Fruit fly (Drosophila melanogaster) whole organism, pupa: ENCODE results near the gene Bdbt.
A peak's percentile ranks its signal among the peaks of the same experiment; 100 is the strongest.

Experiments
- CG10348 ChIP-seq: fragments of 200-800 bp; sonication (Bioruptor generic); IDR thresholded peaks from 2 replicates; pipeline ENCODE4 v1.3.6; 2022; ENCODE audit warnings: missing biosample characterization, missing genetic modification characterization
- CG12605 ChIP-seq: fragments of 200-800 bp; sonication (Bioruptor generic); IDR thresholded peaks from 2 replicates; pipeline ENCODE4 v1.3.6; 2022; ENCODE audit warnings: missing biosample characterization, missing genetic modification characterization
- CG13204 ChIP-seq: fragments of 200-800 bp; sonication (Bioruptor generic); optimal IDR thresholded peaks from 2 replicates; lab custom pipeline; 2018; ENCODE audit warnings: missing biosample characterization, mild to moderate bottlenecking, missing genetic modification characterization, moderate library complexity
- CG14655 ChIP-seq: fragments of 200-800 bp; sonication (Bioruptor generic); optimal IDR thresholded peaks from 3 replicates; lab custom pipeline; 2017; ENCODE audit warnings: mild to moderate bottlenecking, missing biosample characterization, missing genetic modification reagents, missing genetic modification characterization
- CG15710 ChIP-seq: fragments of 200-800 bp; sonication (Bioruptor generic); optimal IDR thresholded peaks from 2 replicates; lab custom pipeline; 2018; ENCODE audit warnings: missing biosample characterization, mild to moderate bottlenecking, missing genetic modification characterization, moderate library complexity
- CG17806 ChIP-seq: fragments of 200-800 bp; sonication (Bioruptor generic); optimal IDR thresholded peaks from 2 replicates; lab custom pipeline; 2018; ENCODE audit warnings: missing biosample characterization, mild to moderate bottlenecking, missing genetic modification characterization, moderate library complexity
- CG32121 ChIP-seq: fragments of 200-800 bp; sonication (Bioruptor generic); IDR thresholded peaks from 2 replicates; pipeline ENCODE4 v1.3.6; 2022; ENCODE audit warnings: missing biosample characterization, missing genetic modification characterization
- CG34367 ChIP-seq: fragments of 200-800 bp; sonication (Bioruptor generic); optimal IDR thresholded peaks from 2 replicates; lab custom pipeline; 2018; ENCODE audit warnings: missing biosample characterization, mild to moderate bottlenecking, missing genetic modification characterization
- CG4496 ChIP-seq: fragments of 200-800 bp; sonication (Bioruptor generic); IDR thresholded peaks from 3 replicates; pipeline ENCODE4 v1.3.6; 2022; ENCODE audit warnings: missing biosample characterization, missing genetic modification characterization
- CG8159 ChIP-seq: fragments of 200-800 bp; sonication (Bioruptor generic); optimal IDR thresholded peaks from 3 replicates; lab custom pipeline; 2018; ENCODE audit warnings: missing biosample characterization, mild to moderate bottlenecking, missing genetic modification characterization, moderate library complexity
- CG8301 ChIP-seq: fragments of 200-800 bp; sonication (Bioruptor generic); optimal IDR thresholded peaks from 2 replicates; lab custom pipeline; 2018; ENCODE audit warnings: missing biosample characterization, mild to moderate bottlenecking, missing genetic modification characterization
- CG9948 ChIP-seq: fragments of 200-800 bp; sonication (Bioruptor generic); optimal IDR thresholded peaks from 2 replicates; lab custom pipeline; 2018; ENCODE audit warnings: missing biosample characterization, mild to moderate bottlenecking, missing genetic modification characterization, moderate library complexity
- D1 ChIP-seq: fragments of 200-800 bp; sonication (Bioruptor generic); optimal IDR thresholded peaks from 2 replicates; lab custom pipeline; 2018; ENCODE audit warnings: missing biosample characterization, mild to moderate bottlenecking, missing genetic modification characterization, moderate library complexity
- EcR ChIP-seq: fragments of 200-800 bp; sonication (Bioruptor generic); optimal IDR thresholded peaks from 3 replicates; lab custom pipeline; 2019; ENCODE audit warnings: missing biosample characterization, missing genetic modification characterization, mild to moderate bottlenecking, moderate library complexity, missing genetic modification reagents
- Ets98B ChIP-seq: fragments of 200-800 bp; sonication (Bioruptor generic); IDR thresholded peaks from 2 replicates; pipeline ENCODE4 v1.3.6; 2022; ENCODE audit warnings: missing biosample characterization, missing genetic modification characterization
- Pif1A ChIP-seq: fragments of 200-800 bp; sonication (Bioruptor generic); optimal IDR thresholded peaks from 3 replicates; lab custom pipeline; 2016; ENCODE audit warnings: missing biosample characterization, missing genetic modification characterization
- Pif1B ChIP-seq: fragments of 200-800 bp; sonication (Bioruptor generic); optimal IDR thresholded peaks from 3 replicates; lab custom pipeline; 2016; ENCODE audit warnings: missing biosample characterization, missing genetic modification characterization
- Snoo ChIP-seq: fragments of 200-800 bp; sonication (Bioruptor generic); optimal IDR thresholded peaks from 3 replicates; lab custom pipeline; 2017; ENCODE audit warnings: missing biosample characterization, mild to moderate bottlenecking, missing genetic modification characterization, inconsistent platforms
- fd96Ca ChIP-seq: fragments of 200-800 bp; sonication (Bioruptor generic); IDR thresholded peaks from 3 replicates; pipeline ENCODE4 v1.3.6; 2022; ENCODE audit warnings: missing biosample characterization, missing genetic modification characterization
- gl ChIP-seq: fragments of 200-800 bp; sonication (Bioruptor generic); optimal IDR thresholded peaks from 2 replicates; lab custom pipeline; 2018; ENCODE audit warnings: missing biosample characterization, mild to moderate bottlenecking, missing genetic modification characterization
- rn ChIP-seq: fragments of 200-800 bp; sonication (Bioruptor generic); IDR thresholded peaks from 2 replicates; pipeline ENCODE4 v1.3.6; 2022; ENCODE audit warnings: missing biosample characterization, missing genetic modification characterization

Bdbt gene

dm6 chr3R:21101453-21102214 lies 17.0 kb downstream of the Bdbt start, which contains the start of the genes CG7044 and Tbc1d22:
CG7044 (minus strand) TSS chr3R:21101718.
Tbc1d22 (plus strand) TSS chr3R:21102199.
- TF ChIP-seq gl (tag; lab: Kevin White, UChicago) (no peak), D1 (tag; lab: Kevin White, UChicago) (no peak), CG14655 (GFP tag; lab: Kevin White, UChicago) (no peak), CG8159 (tag; lab: Kevin White, UChicago) (no peak), CG32121 (GFP tag; lab: Robert Waterston, UW) (no peak), CG12605 (no peak), fd96Ca (GFP tag; lab: Robert Waterston, UW) (no peak), rn (GFP tag; lab: Robert Waterston, UW) (no peak), Pif1A (GFP tag; lab: Kevin White, UChicago) (no peak), CG8301 (no peak), CG10348 (GFP tag; lab: Robert Waterston, UW) (no peak), EcR (GFP tag; lab: Kevin White, UChicago) (no peak), Ets98B (GFP tag; lab: Robert Waterston, UW) (no peak), CG13204 (GFP tag; lab: Kevin White, UChicago) (no peak), CG34367 (tag; lab: Kevin White, UChicago) (peak; percentile 31), CG4496 (0 out of 3 replicates have a peak, but pooled peaks have one; percentile 12), CG15710 (peak; percentile 43), Pif1B (no peak), Snoo (tag; lab: Kevin White, UChicago) (peak; percentile 21), CG9948 (tag; lab: Kevin White, UChicago) (peak; percentile 26), CG17806 (tag; lab: Kevin White, UChicago) (no peak)
- TF ChIP-seq, all 21 proteins: peak for 5

- TF ChIP-seq CG15710 (peak; percentile 76), CG8301 (no peak), CG34367 (tag; lab: Kevin White, UChicago) (peak; percentile 64), D1 (tag; lab: Kevin White, UChicago) (no peak), CG8159 (tag; lab: Kevin White, UChicago) (peak; percentile 75), CG32121 (GFP tag; lab: Robert Waterston, UW) (peak; percentile 88), fd96Ca (GFP tag; lab: Robert Waterston, UW) (peak; percentile 95), rn (GFP tag; lab: Robert Waterston, UW) (peak; percentile 80), Snoo (tag; lab: Kevin White, UChicago) (peak; percentile 70), CG10348 (GFP tag; lab: Robert Waterston, UW) (peak; percentile 87), Ets98B (GFP tag; lab: Robert Waterston, UW) (peak; percentile 90), Pif1B (no peak), CG4496 (peak; percentile 83; the same call in 2 of the 3 replicates), Pif1A (GFP tag; lab: Kevin White, UChicago) (no peak), CG9948 (tag; lab: Kevin White, UChicago) (peak; percentile 63), EcR (GFP tag; lab: Kevin White, UChicago) (peak; percentile 10), CG13204 (GFP tag; lab: Kevin White, UChicago) (no peak), CG17806 (tag; lab: Kevin White, UChicago) (peak; percentile 69), gl (tag; lab: Kevin White, UChicago) (peak; percentile 47), CG12605 (peak; percentile 60)
These were observed 21.0 kb downstream of the Bdbt start, which contains the start of gene RhoGAP93B for dm6 chr3R:21097631-21098117. RhoGAP93B (minus strand) TSS chr3R:21097827.

- no peak for TF ChIP-seq CG9948 (tag; lab: Kevin White, UChicago)
- no peak for TF ChIP-seq CG32121 (GFP tag; lab: Robert Waterston, UW)
- no peak for TF ChIP-seq rn (GFP tag; lab: Robert Waterston, UW)
- no peak for TF ChIP-seq CG8159 (tag; lab: Kevin White, UChicago)
- no peak for TF ChIP-seq CG15710
- TF ChIP-seq CG4496 = no peak
- no peak for TF ChIP-seq Snoo (tag; lab: Kevin White, UChicago)
- TF ChIP-seq CG17806 (tag; lab: Kevin White, UChicago) = no peak
- TF ChIP-seq CG8301 = no peak
- no peak for TF ChIP-seq CG34367 (tag; lab: Kevin White, UChicago)
- no peak for TF ChIP-seq gl (tag; lab: Kevin White, UChicago)
- no peak for TF ChIP-seq CG14655 (GFP tag; lab: Kevin White, UChicago)
- no peak for TF ChIP-seq fd96Ca (GFP tag; lab: Robert Waterston, UW)
- no peak for TF ChIP-seq EcR (GFP tag; lab: Kevin White, UChicago)
- TF ChIP-seq CG10348 (GFP tag; lab: Robert Waterston, UW) = no peak
- TF ChIP-seq D1 (tag; lab: Kevin White, UChicago) = no peak
- TF ChIP-seq Ets98B (GFP tag; lab: Robert Waterston, UW) = no peak
- TF ChIP-seq Pif1B = no peak
- TF ChIP-seq CG12605 = no peak
- TF ChIP-seq Pif1A (GFP tag; lab: Kevin White, UChicago) = no peak
- TF ChIP-seq, all 21 proteins: peak for 0
These were observed 21.5 kb downstream of the Bdbt start for dm6 chr3R:21097160-21097559.

- no peak for TF ChIP-seq CG12605
- no peak for TF ChIP-seq CG10348 (GFP tag; lab: Robert Waterston, UW)
- peak; percentile 10; the same call in 1 of the 2 replicates for TF ChIP-seq Ets98B (GFP tag; lab: Robert Waterston, UW)
- no peak for TF ChIP-seq Pif1A (GFP tag; lab: Kevin White, UChicago)
- no peak for TF ChIP-seq CG8301
- no peak for TF ChIP-seq CG4496
- no peak for TF ChIP-seq CG14655 (GFP tag; lab: Kevin White, UChicago)
- TF ChIP-seq fd96Ca (GFP tag; lab: Robert Waterston, UW) = peak; percentile 36; the same call in 2 of the 3 replicates
- no peak for TF ChIP-seq CG9948 (tag; lab: Kevin White, UChicago)
- TF ChIP-seq Pif1B = no peak
These were observed 22.0 kb downstream of the Bdbt start for dm6 chr3R:21096532-21097143.
